Worm (Caenorhabditis elegans): Measurements from ENCODE around the gene Y39B6A.7.

The Y39B6A.7 gene

ce11 chrV:19153244-19153643 lies 4.3 kb upstream of the Y39B6A.7 start:
- no peak for TF ChIP-seq ref-1 (GFP tag; conservative IDR thresholded peaks at IDR 0.05)
- TF ChIP-seq klf-2 (GFP tag; conservative IDR thresholded peaks at IDR 0.05), result no peak
- TF ChIP-seq T22C8.4 (GFP tag; IDR thresholded peaks at IDR 0.05), result no peak
- TF ChIP-seq tab-1 (GFP tag; IDR thresholded peaks at IDR 0.05), result no peak

- TF ChIP-seq ztf-23 (GFP tag; IDR thresholded peaks at IDR 0.05), result no peak
Observed at ce11 chrV:19152328-19152727, 3.4 kb upstream of the Y39B6A.7 start, which contains the start of gene Y39B6A.69. Y39B6A.69 (minus strand) TSS chrV:19152428.

- no peak for TF ChIP-seq ztf-29 (GFP tag; IDR thresholded peaks at IDR 0.05)
- no peak for TF ChIP-seq flt-1 (GFP tag; IDR thresholded peaks at IDR 0.05)
- no peak for TF ChIP-seq cog-1 (tag; optimal IDR thresholded peaks at IDR 0.05)
- no peak for TF ChIP-seq ztf-23 (GFP tag; IDR thresholded peaks at IDR 0.05)
- TF ChIP-seq ref-1 (GFP tag; conservative IDR thresholded peaks at IDR 0.05), result no peak
- no peak for TF ChIP-seq T22C8.4 (GFP tag; IDR thresholded peaks at IDR 0.05)
- no peak for TF ChIP-seq klf-2 (GFP tag; conservative IDR thresholded peaks at IDR 0.05)
- no peak for TF ChIP-seq tab-1 (GFP tag; IDR thresholded peaks at IDR 0.05)
- no peak for TF ChIP-seq med-1 (GFP tag; optimal IDR thresholded peaks at IDR 0.05; ENCODE audit: insufficient read depth)
Observed at ce11 chrV:19148350-19148749, 607 bp downstream of the Y39B6A.7 start.

ce11 chrV:19142595-19142994 lies 6.4 kb downstream of the Y39B6A.7 start:
- no peak for TF ChIP-seq ztf-29 (GFP tag; IDR thresholded peaks at IDR 0.05)
- TF ChIP-seq med-1 (GFP tag; optimal IDR thresholded peaks at IDR 0.05; ENCODE audit: insufficient read depth), result no peak
- TF ChIP-seq ztf-23 (GFP tag; IDR thresholded peaks at IDR 0.05), result peak; percentile 49; the same call in 1 of the 2 replicates
- TF ChIP-seq flt-1 (GFP tag; IDR thresholded peaks at IDR 0.05), result peak; percentile 44; the same call in 1 of the 2 replicates

ce11 chrV:19140495-19140894 lies 8.5 kb downstream of the Y39B6A.7 start, which contains the start of gene cpg-23:
cpg-23 (plus strand) TSS chrV:19140795.
- TF ChIP-seq tab-1 (GFP tag; IDR thresholded peaks at IDR 0.05), result no peak

ce11 chrV:19136206-19136605 lies 12.8 kb downstream of the Y39B6A.7 start, which contains the start of gene Y39B6A.9:
Y39B6A.9 (plus strand) TSS chrV:19136506.
- TF ChIP-seq tab-1 (GFP tag; IDR thresholded peaks at IDR 0.05) (no peak), ref-1 (GFP tag; conservative IDR thresholded peaks at IDR 0.05) (no peak), ztf-23 (GFP tag; IDR thresholded peaks at IDR 0.05) (no peak), flt-1 (GFP tag; IDR thresholded peaks at IDR 0.05) (no peak), ztf-29 (GFP tag; IDR thresholded peaks at IDR 0.05) (no peak), T22C8.4 (GFP tag; IDR thresholded peaks at IDR 0.05) (no peak), cog-1 (tag; optimal IDR thresholded peaks at IDR 0.05) (no peak), klf-2 (GFP tag; conservative IDR thresholded peaks at IDR 0.05) (no peak), med-1 (GFP tag; optimal IDR thresholded peaks at IDR 0.05; ENCODE audit: insufficient read depth) (no peak)

ce11 chrV:19133507-19133906 lies 15.4 kb downstream of the Y39B6A.7 start, which contains the start of gene Y39B6A.10:
Y39B6A.10 (minus strand) TSS chrV:19133607.
- TF ChIP-seq med-1 (GFP tag; optimal IDR thresholded peaks at IDR 0.05; ENCODE audit: insufficient read depth), result no peak
- no peak for TF ChIP-seq flt-1 (GFP tag; IDR thresholded peaks at IDR 0.05)
- TF ChIP-seq ztf-23 (GFP tag; IDR thresholded peaks at IDR 0.05), result no peak
- no peak for TF ChIP-seq ztf-29 (GFP tag; IDR thresholded peaks at IDR 0.05)
- no peak for TF ChIP-seq klf-2 (GFP tag; conservative IDR thresholded peaks at IDR 0.05)
- no peak for TF ChIP-seq tab-1 (GFP tag; IDR thresholded peaks at IDR 0.05)
- no peak for TF ChIP-seq cog-1 (tag; optimal IDR thresholded peaks at IDR 0.05)

- TF ChIP-seq klf-2 (GFP tag; conservative IDR thresholded peaks at IDR 0.05) (no peak), T22C8.4 (GFP tag; IDR thresholded peaks at IDR 0.05) (peak; percentile 70)
Observed at ce11 chrV:19131848-19132401, 17.0 kb downstream of the Y39B6A.7 start.

- peak; percentile 67; the same call in 1 of the 2 replicates for TF ChIP-seq T22C8.4 (GFP tag; IDR thresholded peaks at IDR 0.05)
- TF ChIP-seq flt-1 (GFP tag; IDR thresholded peaks at IDR 0.05), result no peak
Observed at ce11 chrV:19129497-19130212, 19.3 kb downstream of the Y39B6A.7 start.

ce11 chrV:19127225-19127624 lies 21.7 kb downstream of the Y39B6A.7 start, which contains the start of gene dyf-17:
dyf-17 (plus strand) TSS chrV:19127525.
- TF ChIP-seq cog-1 (tag; optimal IDR thresholded peaks at IDR 0.05) (no peak), tab-1 (GFP tag; IDR thresholded peaks at IDR 0.05) (no peak), ztf-29 (GFP tag; IDR thresholded peaks at IDR 0.05) (no peak), ref-1 (GFP tag; conservative IDR thresholded peaks at IDR 0.05) (no peak), flt-1 (GFP tag; IDR thresholded peaks at IDR 0.05) (no peak), ztf-23 (GFP tag; IDR thresholded peaks at IDR 0.05) (no peak), med-1 (GFP tag; optimal IDR thresholded peaks at IDR 0.05; ENCODE audit: insufficient read depth) (no peak), T22C8.4 (GFP tag; IDR thresholded peaks at IDR 0.05) (no peak), klf-2 (GFP tag; conservative IDR thresholded peaks at IDR 0.05) (no peak)

ce11 chrV:19125812-19126211 lies 23.1 kb downstream of the Y39B6A.7 start:
- TF ChIP-seq flt-1 (GFP tag; IDR thresholded peaks at IDR 0.05) (peak; percentile 96), med-1 (GFP tag; optimal IDR thresholded peaks at IDR 0.05; ENCODE audit: insufficient read depth) (peak; percentile 42), T22C8.4 (GFP tag; IDR thresholded peaks at IDR 0.05) (peak; percentile 94), tab-1 (GFP tag; IDR thresholded peaks at IDR 0.05) (peak; percentile 94), ztf-29 (GFP tag; IDR thresholded peaks at IDR 0.05) (peak; percentile 91), cog-1 (tag; optimal IDR thresholded peaks at IDR 0.05) (peak; percentile 49), klf-2 (GFP tag; conservative IDR thresholded peaks at IDR 0.05) (peak; percentile 90), ztf-23 (GFP tag; IDR thresholded peaks at IDR 0.05) (peak; percentile 93), ref-1 (GFP tag; conservative IDR thresholded peaks at IDR 0.05) (peak; percentile 85)
